Fruit fly (Drosophila melanogaster) whole organism, prepupa: Measurements from ENCODE around the gene CG34398.

ENCODE experiments used
- CG1621 ChIP-seq: fragments of 200-800 bp; sonication (Bioruptor generic); optimal IDR thresholded peaks from 3 replicates; lab custom pipeline; 2018; ENCODE audit warnings: missing biosample characterization, mild to moderate bottlenecking, missing genetic modification characterization
- CG6854 ChIP-seq: fragments of 200-800 bp; sonication (Bioruptor generic); optimal IDR thresholded peaks from 2 replicates; lab custom pipeline; 2017; ENCODE audit warnings: missing biosample characterization, mild to moderate bottlenecking, missing genetic modification characterization
- CG8319 ChIP-seq: fragments of 200-800 bp; sonication (Bioruptor generic); optimal IDR thresholded peaks from 3 replicates; lab custom pipeline; 2016; ENCODE audit warnings: missing biosample characterization, missing genetic modification characterization
- Eip93F ChIP-seq: fragments of 200-800 bp; sonication (Bioruptor generic); optimal IDR thresholded peaks from 2 replicates; lab custom pipeline; 2016; ENCODE audit warnings: missing biosample characterization, mild to moderate bottlenecking, missing genetic modification characterization
- Ets96B ChIP-seq: fragments of 200-800 bp; optimal IDR thresholded peaks from 2 replicates; lab custom pipeline; 2019; ENCODE audit warnings: missing biosample characterization, mild to moderate bottlenecking, missing genetic modification characterization, moderate library complexity
- OdsH ChIP-seq: fragments of 200-800 bp; sonication (Bioruptor generic); optimal IDR thresholded peaks from 3 replicates; lab custom pipeline; 2016; ENCODE audit warnings: missing biosample characterization, missing genetic modification characterization
- Sox102F ChIP-seq: fragments of 200-800 bp; sonication (Bioruptor generic); optimal IDR thresholded peaks from 2 replicates; lab custom pipeline; 2016; ENCODE audit warnings: missing biosample characterization, mild to moderate bottlenecking, missing genetic modification characterization
- Sox14 ChIP-seq: fragments of 200-800 bp; sonication (Bioruptor generic); optimal IDR thresholded peaks from 3 replicates; lab custom pipeline; 2016; ENCODE audit warnings: missing biosample characterization, missing genetic modification characterization
- cyc ChIP-seq: fragments of 200-800 bp; sonication (Bioruptor generic); optimal IDR thresholded peaks from 3 replicates; lab custom pipeline; 2016; ENCODE audit warnings: missing biosample characterization, missing genetic modification characterization
- fd85E ChIP-seq: fragments of 200-800 bp; sonication (Bioruptor generic); optimal IDR thresholded peaks from 3 replicates; lab custom pipeline; 2016; ENCODE audit warnings: missing biosample characterization, missing genetic modification characterization

DNA sequence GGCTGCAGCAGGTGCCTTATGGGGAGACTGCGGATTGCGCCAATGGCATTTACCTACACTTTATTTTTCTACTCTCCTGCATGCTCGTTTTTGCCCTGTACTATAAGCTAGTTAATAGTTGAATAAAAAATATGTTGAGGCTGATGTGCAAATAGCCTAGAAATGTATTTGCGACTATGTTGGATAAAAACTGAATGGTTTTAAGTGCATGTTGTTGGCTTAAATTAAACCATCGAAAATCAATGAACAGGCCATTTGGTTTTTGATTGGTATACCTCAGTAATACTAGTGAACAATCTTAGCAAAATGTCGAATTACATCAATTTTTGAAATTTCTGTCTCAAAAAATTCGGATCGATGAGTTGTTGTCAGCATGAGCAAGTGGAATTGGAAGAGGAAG is 33.0 kb upstream of the CG34398 start, which contains the start of gene CG32983:
- TF ChIP-seq CG6854 (GFP tag; lab: Kevin White, UChicago) (no peak), CG8319 (GFP tag; lab: Kevin White, UChicago) (no peak), Sox14 (no peak), Sox102F (GFP tag; lab: Kevin White, UChicago) (no peak), fd85E (GFP tag; lab: Kevin White, UChicago) (no peak), Ets96B (tag; lab: Kevin White, UChicago) (no peak), cyc (GFP tag; lab: Kevin White, UChicago) (no peak), OdsH (GFP tag; lab: Kevin White, UChicago) (no peak), Eip93F (GFP tag; lab: Kevin White, UChicago) (no peak), CG1621 (tag; lab: Kevin White, UChicago) (no peak)
